Fruit fly (Drosophila melanogaster): ENCODE results near the gene CG7556.

Gene CG7556

dm6 chrX:19187624-19188085 is 8.0 kb upstream of the CG7556 start, which contains the start of gene Mec2:
Gene Mec2 (plus strand): TSS chrX:19188035.
- no peak for TF ChIP-seq CTCF (optimal IDR thresholded peaks at IDR 0.05)
- no peak for TF ChIP-seq CG8478 (optimal IDR thresholded peaks at IDR 0.05)

- TF ChIP-seq CG8478 (optimal IDR thresholded peaks at IDR 0.05) (no peak), CTCF (optimal IDR thresholded peaks at IDR 0.05) (no peak)
Observed at dm6 chrX:19183121-19183520, 3.5 kb upstream of the CG7556 start, which contains the start of gene CG33253. Gene CG33253 (plus strand): TSS chrX:19183421.

dm6 chrX:19174850-19175571 is 4.6 kb downstream of the CG7556 start, which contains the start of gene CG33939:
Gene CG33939 (minus strand): TSS chrX:19174900.
- TF ChIP-seq CG8478 (optimal IDR thresholded peaks at IDR 0.05) (no peak), CTCF (optimal IDR thresholded peaks at IDR 0.05) (no peak)

- TF ChIP-seq CG8478 (optimal IDR thresholded peaks at IDR 0.05) (no peak), CTCF (optimal IDR thresholded peaks at IDR 0.05) (no peak)
Observed at dm6 chrX:19174092-19174491, 5.5 kb downstream of the CG7556 start.

- no peak for TF ChIP-seq CG8478 (optimal IDR thresholded peaks at IDR 0.05)
- TF ChIP-seq CTCF (optimal IDR thresholded peaks at IDR 0.05): no peak
Observed at dm6 chrX:19172955-19173354, 6.7 kb downstream of the CG7556 start.

dm6 chrX:19171926-19172325 is 7.7 kb downstream of the CG7556 start:
- TF ChIP-seq CTCF (optimal IDR thresholded peaks at IDR 0.05): no peak
- no peak for TF ChIP-seq CG8478 (optimal IDR thresholded peaks at IDR 0.05)

dm6 chrX:19170791-19171190 is 8.8 kb downstream of the CG7556 start, which contains the start of gene Inx5:
Gene Inx5 (minus strand): TSS chrX:19170883.
- no peak for TF ChIP-seq CG8478 (optimal IDR thresholded peaks at IDR 0.05)
- peak in 1 of 2 experiments; percentile 16 for TF ChIP-seq CTCF (optimal IDR thresholded peaks at IDR 0.05)

dm6 chrX:19167586-19168403 is 11.8 kb downstream of the CG7556 start:
- TF ChIP-seq CTCF (optimal IDR thresholded peaks at IDR 0.05): no peak
- no peak for TF ChIP-seq CG8478 (optimal IDR thresholded peaks at IDR 0.05)

- TF ChIP-seq CTCF (optimal IDR thresholded peaks at IDR 0.05): no peak
Observed at dm6 chrX:19167032-19167568, 12.5 kb downstream of the CG7556 start, which contains the start of gene RhoGAP18B. Gene RhoGAP18B (minus strand): TSS chrX:19167082.

- TF ChIP-seq CG8478 (optimal IDR thresholded peaks at IDR 0.05) (no peak), CTCF (optimal IDR thresholded peaks at IDR 0.05) (no peak)
Observed at dm6 chrX:19166152-19166935, 13.3 kb downstream of the CG7556 start.

dm6 chrX:19165144-19166011 is 14.3 kb downstream of the CG7556 start:
- TF ChIP-seq CTCF (optimal IDR thresholded peaks at IDR 0.05) (no peak), CG8478 (optimal IDR thresholded peaks at IDR 0.05) (peak; percentile 36)

dm6 chrX:19164726-19165125 is 14.9 kb downstream of the CG7556 start:
- TF ChIP-seq CTCF (optimal IDR thresholded peaks at IDR 0.05): no peak
- no peak for TF ChIP-seq CG8478 (optimal IDR thresholded peaks at IDR 0.05)

dm6 chrX:19163446-19163845 is 16.2 kb downstream of the CG7556 start:
- TF ChIP-seq CG8478 (optimal IDR thresholded peaks at IDR 0.05) (no peak), CTCF (optimal IDR thresholded peaks at IDR 0.05) (no peak)
